Worm (Caenorhabditis elegans) whole organism, L1 larva: Measurements from ENCODE around the gene F41F3.9.

ENCODE experiments used
- lin-13 ChIP-seq: fragments of 150-350 bp; optimal IDR thresholded peaks from 2 replicates; lab custom pipeline; 2014; ENCODE audit warnings: missing biosample characterization, missing genetic modification reagents, missing genetic modification characterization
- sptf-1 ChIP-seq: fragments of 150-350 bp; optimal IDR thresholded peaks from 2 replicates; lab custom pipeline; 2014; ENCODE audit warnings: missing biosample characterization, missing genetic modification characterization
- unc-130 ChIP-seq: fragments of 150-350 bp; optimal IDR thresholded peaks from 2 replicates; lab custom pipeline; 2017; ENCODE audit warnings: missing biosample characterization, missing genetic modification characterization, inconsistent platforms
- xbp-1 ChIP-seq: sonication (generic microtip); optimal IDR thresholded peaks from 2 replicates; lab custom pipeline; 2016; ENCODE audit warnings: missing genetic modification characterization, missing compliant biosample characterization

DNA sequence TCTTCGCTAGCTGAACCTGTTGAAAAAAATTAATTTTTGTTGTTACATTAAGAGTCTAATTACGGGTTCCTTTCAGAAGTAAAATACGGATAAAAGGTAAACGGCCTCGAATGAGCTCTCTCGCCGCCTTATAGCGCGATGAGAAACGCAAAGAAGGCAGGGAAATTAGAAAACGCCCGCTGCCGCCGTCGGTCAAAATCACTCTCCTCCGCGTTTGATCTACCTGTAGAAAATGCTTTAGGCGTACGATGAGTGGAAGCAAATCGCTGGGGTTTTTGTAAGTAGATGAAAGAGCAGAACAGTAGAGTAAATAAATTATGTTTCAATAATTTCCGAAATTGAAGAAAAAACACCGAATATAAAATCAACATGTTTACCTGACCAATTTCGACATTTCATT lies 18.1 kb upstream of the F41F3.9 start:
- TF ChIP-seq lin-13 (GFP tag; lab: Kevin White, UChicago) (no peak), unc-130 (tag; lab: Kevin White, UChicago) (no peak), xbp-1 (tag; lab: Kevin White, UChicago) (no peak), sptf-1 (tag; lab: Kevin White, UChicago) (no peak)
